Worm (Caenorhabditis elegans) whole organism, L4/young adult: ENCODE results near the gene nhr-204.

Experiments used
- W03F9.2 ChIP-seq: fragments of 150-350 bp; optimal IDR thresholded peaks from 2 replicates; lab custom pipeline; 2014; ENCODE audit warnings: missing biosample characterization, missing genetic modification characterization
- dao-5 ChIP-seq: sonication (generic microtip); optimal IDR thresholded peaks from 2 replicates; lab custom pipeline; 2016; ENCODE audit warnings: missing genotype, missing genetic modification characterization, moderate library complexity, missing compliant biosample characterization
- him-1 ChIP-seq: sonication (generic microtip); optimal IDR thresholded peaks from 2 replicates; lab custom pipeline; 2016; ENCODE audit warnings: missing genotype, missing genetic modification reagents, missing genetic modification characterization, missing compliant biosample characterization

ce11 chrV:297424-297991 is 38.9 kb upstream of the nhr-204 start, which contains the start of gene F33E11.2:
- TF ChIP-seq dao-5 (no peak), him-1 (no peak), W03F9.2 (no peak)
